Worm (Caenorhabditis elegans) whole organism, L2 larva: ENCODE results near the gene dhhc-9.

ENCODE experiments used
- F13H6.1 ChIP-seq: sonication (generic microtip); optimal IDR thresholded peaks from 2 replicates; lab custom pipeline; 2016; ENCODE audit warnings: missing genetic modification characterization, missing compliant biosample characterization
- R02D3.7 ChIP-seq: fragments of 150-350 bp; optimal IDR thresholded peaks from 2 replicates; lab custom pipeline; 2014; ENCODE audit warnings: missing biosample characterization, missing genetic modification characterization
- Y55F3AM.14 ChIP-seq: fragments of 200-800 bp; sonication (Bioruptor generic); optimal IDR thresholded peaks from 2 replicates; lab custom pipeline; 2018; ENCODE audit warnings: mild to moderate bottlenecking, missing genetic modification characterization, missing compliant biosample characterization
- ZK546.5 ChIP-seq: sonication (generic microtip); optimal IDR thresholded peaks from 2 replicates; lab custom pipeline; 2017; ENCODE audit warnings: missing biosample characterization, missing genetic modification characterization
- alr-1 ChIP-seq: fragments of 150-350 bp; optimal IDR thresholded peaks from 2 replicates; lab custom pipeline; 2014; ENCODE audit warnings: missing biosample characterization, missing genetic modification characterization
- aly-2 ChIP-seq: fragments of 150-350 bp; optimal IDR thresholded peaks from 2 replicates; lab custom pipeline; 2014; ENCODE audit warnings: missing biosample characterization, missing genetic modification characterization
- blmp-1 ChIP-seq: sonication (generic microtip); optimal IDR thresholded peaks from 2 replicates; lab custom pipeline; 2017; ENCODE audit warnings: missing genetic modification characterization, mild to moderate bottlenecking, missing compliant biosample characterization, antibody characterized with exemption, moderate library complexity; ENCODE audit not compliant: insufficient read depth
- ceh-16 ChIP-seq: fragments of 150-350 bp; optimal IDR thresholded peaks from 2 replicates; lab custom pipeline; 2014; ENCODE audit warnings: missing biosample characterization, missing genetic modification characterization
- ceh-82 ChIP-seq: fragments of 150-350 bp; optimal IDR thresholded peaks from 2 replicates; lab custom pipeline; 2014; ENCODE audit warnings: missing biosample characterization, missing genetic modification characterization
- crh-2 ChIP-seq: sonication (generic microtip); optimal IDR thresholded peaks from 2 replicates; lab custom pipeline; 2017; ENCODE audit warnings: missing biosample characterization, missing genetic modification characterization
- dmd-4 ChIP-seq: sonication (generic microtip); optimal IDR thresholded peaks from 2 replicates; lab custom pipeline; 2017; ENCODE audit warnings: missing biosample characterization, missing genetic modification characterization
- egl-27 ChIP-seq: sonication (generic microtip); optimal IDR thresholded peaks from 3 replicates; lab custom pipeline; 2017; ENCODE audit warnings: missing biosample characterization, missing genetic modification reagents, missing genetic modification characterization
- elt-1 ChIP-seq: fragments of 150-350 bp; optimal IDR thresholded peaks from 2 replicates; lab custom pipeline; 2014; ENCODE audit warnings: missing biosample characterization, missing genetic modification characterization
- elt-3 ChIP-seq: sonication (generic microtip); optimal IDR thresholded peaks from 2 replicates; lab custom pipeline; 2017; ENCODE audit warnings: missing biosample characterization, missing genetic modification characterization
- fos-1 ChIP-seq: fragments of 150-350 bp; optimal IDR thresholded peaks from 2 replicates; lab custom pipeline; 2014; ENCODE audit warnings: missing biosample characterization, missing genetic modification characterization
- gmeb-1 ChIP-seq: fragments of 150-350 bp; optimal IDR thresholded peaks from 2 replicates; lab custom pipeline; 2014; ENCODE audit warnings: missing biosample characterization, missing genetic modification characterization
- lin-11 ChIP-seq: fragments of 150-350 bp; sonication (generic microtip); optimal IDR thresholded peaks from 2 replicates; lab custom pipeline; 2014; ENCODE audit warnings: missing biosample characterization, missing genetic modification characterization, inconsistent platforms, mixed read lengths
- lin-13 ChIP-seq: fragments of 150-350 bp; optimal IDR thresholded peaks from 2 replicates; lab custom pipeline; 2014; ENCODE audit warnings: missing biosample characterization, missing genetic modification reagents, missing genetic modification characterization
- mdl-1 ChIP-seq, 2 experiments: fragments of 150-350 bp in 1 of 2; sonication (generic microtip) in 1 of 2; optimal IDR thresholded peaks; 2 replicates each; lab custom pipeline; 2017; ENCODE audit warnings: missing biosample characterization in 2 of 2, missing genetic modification characterization in 2 of 2
- nhr-10 ChIP-seq: sonication (generic microtip); optimal IDR thresholded peaks from 2 replicates; lab custom pipeline; 2017; ENCODE audit warnings: missing biosample characterization, missing genetic modification characterization
- nhr-12 ChIP-seq: fragments of 150-350 bp; optimal IDR thresholded peaks from 2 replicates; lab custom pipeline; 2014; ENCODE audit warnings: missing biosample characterization, missing genetic modification characterization
- nhr-129 ChIP-seq: fragments of 150-350 bp; optimal IDR thresholded peaks from 2 replicates; lab custom pipeline; 2014; ENCODE audit warnings: missing biosample characterization, missing genetic modification characterization
- nhr-21 ChIP-seq: fragments of 150-350 bp; optimal IDR thresholded peaks from 2 replicates; lab custom pipeline; 2014; ENCODE audit warnings: missing biosample characterization, missing genetic modification characterization
- nhr-23 ChIP-seq: fragments of 150-350 bp; optimal IDR thresholded peaks from 2 replicates; lab custom pipeline; 2014; ENCODE audit warnings: missing biosample characterization, missing genetic modification reagents, missing genetic modification characterization
- nhr-237 ChIP-seq: fragments of 150-350 bp; optimal IDR thresholded peaks from 2 replicates; lab custom pipeline; 2014; ENCODE audit warnings: missing biosample characterization, missing genetic modification characterization
- nhr-25 ChIP-seq: fragments of 150-350 bp; sonication (generic microtip); optimal IDR thresholded peaks from 3 replicates; lab custom pipeline; 2014; ENCODE audit warnings: missing biosample characterization, missing genetic modification characterization
- peb-1 ChIP-seq: fragments of 150-350 bp; optimal IDR thresholded peaks from 2 replicates; lab custom pipeline; 2014; ENCODE audit warnings: missing biosample characterization, missing genetic modification characterization
- sem-4 ChIP-seq: fragments of 150-350 bp; optimal IDR thresholded peaks from 2 replicates; lab custom pipeline; 2014; ENCODE audit warnings: missing biosample characterization, missing genetic modification reagents, missing genetic modification characterization
- skn-1 ChIP-seq: sonication (generic microtip); optimal IDR thresholded peaks from 2 replicates; lab custom pipeline; 2017; ENCODE audit warnings: missing biosample characterization, missing genetic modification characterization
- sma-3 ChIP-seq: sonication (generic microtip); optimal IDR thresholded peaks from 2 replicates; lab custom pipeline; 2016; ENCODE audit warnings: missing genetic modification reagents, missing genetic modification characterization, missing compliant biosample characterization
- snpc-4 ChIP-seq: fragments of 150-350 bp; optimal IDR thresholded peaks from 2 replicates; lab custom pipeline; 2014; ENCODE audit warnings: missing biosample characterization, missing genetic modification characterization
- unc-39 ChIP-seq: fragments of 150-350 bp; optimal IDR thresholded peaks from 2 replicates; lab custom pipeline; 2014; ENCODE audit warnings: missing biosample characterization, missing genetic modification characterization
- unc-62 ChIP-seq: fragments of 150-350 bp; optimal IDR thresholded peaks from 2 replicates; lab custom pipeline; 2014; ENCODE audit warnings: missing biosample characterization, missing genetic modification reagents, missing genetic modification characterization
- ztf-11 ChIP-seq: sonication (generic microtip); optimal IDR thresholded peaks from 2 replicates; lab custom pipeline; 2017; ENCODE audit warnings: missing biosample characterization, missing genetic modification characterization

dhhc-9 gene

DNA sequence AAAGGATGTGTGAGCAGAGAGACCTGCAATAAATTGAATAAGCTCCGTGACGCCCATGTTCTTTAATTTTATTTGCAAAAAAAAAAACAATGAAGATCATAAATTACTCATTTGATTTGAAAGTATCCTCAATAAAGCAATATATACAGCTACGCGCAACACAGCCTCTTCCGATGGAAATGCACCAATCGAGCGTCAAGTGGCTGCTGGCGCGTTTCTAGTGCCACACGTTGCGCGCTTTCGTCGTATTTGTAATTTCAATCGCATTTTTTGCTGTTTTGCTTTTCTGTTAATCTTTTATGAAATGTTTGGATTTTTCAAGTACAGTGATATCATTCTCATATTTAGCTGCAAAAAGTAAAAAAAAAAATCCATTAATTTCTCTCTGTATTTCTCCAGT lies 19.6 kb downstream of the dhhc-9 start (continued):
- TF ChIP-seq R02D3.7 (tag; lab: Kevin White, UChicago) (no peak), sma-3 (GFP tag; lab: Kevin White, UChicago) (peak; percentile 75), ceh-16 (tag; lab: Kevin White, UChicago) (peak; percentile 29), unc-39 (tag; lab: Kevin White, UChicago) (no peak), nhr-25 (tag; lab: Kevin White, UChicago) (peak; percentile 50), nhr-129 (tag; lab: Kevin White, UChicago) (peak; percentile 30), fos-1 (tag; lab: Kevin White, UChicago) (no peak), ceh-82 (tag; lab: Kevin White, UChicago) (no peak), snpc-4 (tag; lab: Kevin White, UChicago) (no peak), ZK546.5 (tag; lab: Kevin White, UChicago) (no peak), skn-1 (tag; lab: Kevin White, UChicago) (no peak), dmd-4 (no peak)

DNA sequence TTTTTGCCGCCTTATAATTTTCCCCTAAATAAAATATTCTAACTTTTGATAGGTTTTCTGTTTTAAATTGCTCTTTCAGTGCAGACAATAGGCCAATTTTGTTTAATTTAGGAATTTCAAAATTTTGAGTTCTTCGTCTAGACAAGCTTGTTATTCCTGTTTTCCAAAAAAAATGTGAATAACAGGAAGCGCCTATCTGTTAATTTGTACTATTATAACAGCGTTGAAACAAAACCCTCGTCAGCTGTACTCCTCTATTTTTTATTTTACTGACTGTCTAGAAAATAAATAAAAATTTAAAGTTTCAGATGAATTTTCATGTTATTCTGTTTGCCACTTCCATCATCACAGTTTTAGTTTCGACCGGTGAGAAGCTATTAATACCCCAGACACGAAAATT lies 20.6 kb downstream of the dhhc-9 start, which contains the start of gene F47G3.4:
TSS of gene F47G3.4 (plus strand) at position 301 of the 400 bp plus-strand sequence.
- TF ChIP-seq lin-13 (no peak), Y55F3AM.14 (GFP tag; lab: Kevin White, UChicago) (no peak), nhr-12 (no peak), nhr-10 (no peak), egl-27 (tag; lab: Kevin White, UChicago) (no peak), dmd-4 (no peak), nhr-21 (tag; lab: Kevin White, UChicago) (no peak), unc-62 (GFP tag; lab: Kevin White, UChicago) (no peak), nhr-23 (tag; lab: Kevin White, UChicago) (no peak), F13H6.1 (tag; lab: Kevin White, UChicago) (no peak), elt-1 (no peak), alr-1 (no peak)

DNA sequence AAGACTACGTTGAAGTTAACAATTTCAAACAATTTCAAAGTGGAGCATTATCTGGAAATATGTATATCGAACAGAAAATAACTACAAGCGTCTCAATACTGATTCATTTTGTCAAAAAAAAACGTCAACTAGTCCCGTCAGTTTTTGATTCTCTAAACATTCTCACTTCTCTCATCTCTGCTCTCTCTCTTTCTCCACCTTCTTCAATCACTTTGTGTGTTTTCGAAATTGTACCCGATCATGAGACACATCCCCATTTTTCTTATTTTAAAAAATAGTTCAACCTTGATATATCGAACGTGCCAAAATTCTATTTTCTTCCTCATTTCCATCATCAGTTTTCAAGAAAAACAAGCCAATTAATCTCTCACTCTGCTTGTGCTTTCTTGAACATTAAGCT lies 21.0 kb downstream of the dhhc-9 start:
- TF ChIP-seq nhr-237 (tag; lab: Kevin White, UChicago) (no peak), nhr-129 (tag; lab: Kevin White, UChicago) (peak; percentile 43), aly-2 (tag; lab: Kevin White, UChicago) (no peak), nhr-25 (tag; lab: Kevin White, UChicago) (peak; percentile 9), elt-3 (tag; lab: Kevin White, UChicago) (no peak), sem-4 (tag; lab: Kevin White, UChicago) (no peak), alr-1 (no peak), ceh-82 (tag; lab: Kevin White, UChicago) (no peak), peb-1 (tag; lab: Kevin White, UChicago) (no peak), nhr-21 (tag; lab: Kevin White, UChicago) (no peak), elt-1 (no peak), lin-11 (tag; lab: Kevin White, UChicago) (no peak), crh-2 (tag; lab: Kevin White, UChicago) (no peak), blmp-1 (tag; lab: Kevin White, UChicago) (no peak)

- TF ChIP-seq blmp-1 (tag; lab: Kevin White, UChicago) (peak; percentile 48), skn-1 (tag; lab: Kevin White, UChicago) (no peak), ztf-11 (no peak)
Measured at ce11 chrX:2375300-2376035, 26.4 kb downstream of the dhhc-9 start, which contains the start of gene F47G3.3. TSS of gene F47G3.3 (plus strand) at chrX:2375985.

DNA sequence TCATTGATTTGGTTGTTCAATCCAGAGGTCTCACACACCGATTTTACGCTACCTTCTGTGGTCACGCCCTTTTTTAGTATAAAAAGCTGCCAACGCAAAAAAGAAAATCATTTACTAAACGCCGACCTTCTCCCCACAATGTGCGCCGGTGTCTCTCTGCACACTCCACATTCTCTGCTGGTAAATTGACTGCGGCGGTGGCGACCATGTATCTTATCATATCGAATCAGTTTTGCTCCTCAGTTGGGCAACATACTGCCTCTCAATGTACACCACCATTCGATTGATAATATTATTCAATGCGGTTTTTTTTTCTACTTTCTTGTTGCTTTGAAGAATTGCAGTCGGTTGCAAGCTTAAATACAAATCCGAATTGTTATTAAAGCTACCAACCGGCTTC lies 29.7 kb downstream of the dhhc-9 start:
- peak; percentile 17 for TF ChIP-seq nhr-129 (tag; lab: Kevin White, UChicago)
- TF ChIP-seq mdl-1 (tag; optimal IDR thresholded peaks at IDR 0.05; lab: Kevin White, UChicago): no peak
- TF ChIP-seq gmeb-1 (tag; lab: Kevin White, UChicago): peak; percentile 10
- peak; percentile 7 for TF ChIP-seq crh-2 (tag; lab: Kevin White, UChicago)
- TF ChIP-seq fos-1 (tag; lab: Kevin White, UChicago): peak; percentile 45
